Fruit fly (Drosophila melanogaster) whole organism, larva: ENCODE results near the gene CG14137.
A peak's percentile ranks its signal among the peaks of the same experiment; 100 is the strongest.

Source experiments
- noc ChIP-seq: fragments of 200-800 bp; sonication (Bioruptor generic); optimal IDR thresholded peaks from 3 replicates; lab custom pipeline; 2019; ENCODE audit warnings: missing biosample characterization, mild to moderate bottlenecking, missing genetic modification characterization, moderate library complexity

CG14137 gene

dm6 chr3L:11552996-11553671 is 46.7 kb downstream of the CG14137 start:
- TF ChIP-seq noc (tag; lab: Kevin White, UChicago): peak; percentile 29

- no peak for TF ChIP-seq noc (tag; lab: Kevin White, UChicago)
Observed at dm6 chr3L:11551949-11552348, 47.9 kb downstream of the CG14137 start.

DNA sequence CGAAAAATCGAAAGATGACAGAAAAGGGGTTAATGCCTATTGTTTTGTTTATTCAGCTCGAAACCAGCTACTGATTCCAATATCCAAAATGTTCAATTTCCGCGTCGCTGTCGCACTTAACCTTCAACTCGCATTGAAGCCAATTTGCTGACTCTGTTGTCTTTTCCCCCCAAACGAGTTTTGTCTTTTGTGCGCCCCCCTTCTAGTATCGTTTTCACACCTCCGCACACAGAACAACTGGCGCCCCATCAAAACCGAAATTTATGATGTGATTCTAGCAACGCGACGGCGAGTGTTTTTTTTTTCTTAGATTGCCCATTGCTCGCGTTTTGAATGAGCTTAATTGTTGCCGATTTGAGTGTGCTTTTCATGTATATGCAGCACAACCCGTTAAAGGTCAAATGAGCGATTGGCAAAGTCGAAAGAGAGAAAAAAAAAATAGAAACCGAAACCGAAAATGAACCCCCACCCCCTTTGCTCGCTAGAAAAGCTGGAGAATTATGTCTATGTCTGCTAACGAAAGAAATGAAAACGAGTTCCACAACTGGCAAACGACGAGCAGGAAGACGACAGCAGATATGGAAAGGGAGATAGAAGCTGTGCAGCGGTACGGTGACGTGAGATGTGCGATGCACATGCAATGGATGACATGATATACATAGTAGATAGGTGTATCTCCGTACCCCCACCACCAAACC is 49.4 kb downstream of the CG14137 start:
- TF ChIP-seq noc (tag; lab: Kevin White, UChicago): no peak
